Worm (Caenorhabditis elegans) whole organism, L4 larva: ENCODE data around the gene pgap-2.

Source experiments
- F10B5.3 ChIP-seq: sonication (generic microtip); optimal IDR thresholded peaks from 2 replicates; lab custom pipeline; 2016; ENCODE audit warnings: mild to moderate bottlenecking, missing genetic modification characterization, missing compliant biosample characterization
- F37D6.2 ChIP-seq: sonication (generic microtip); optimal IDR thresholded peaks from 2 replicates; lab custom pipeline; 2016; ENCODE audit warnings: mild to moderate bottlenecking, missing genetic modification characterization, missing compliant biosample characterization
- R02D3.7 ChIP-seq: fragments of 150-350 bp; sonication (generic microtip); optimal IDR thresholded peaks from 3 replicates; lab custom pipeline; 2014; ENCODE audit warnings: missing biosample characterization, missing genetic modification characterization
- T26A8.4 ChIP-seq: fragments of 200-800 bp; sonication (Bioruptor generic); IDR thresholded peaks from 2 replicates; pipeline ENCODE4 v1.3.6; 2022; ENCODE audit warnings: missing genetic modification characterization, missing compliant biosample characterization
- ZK546.5 ChIP-seq, 2 experiments: sonication (generic microtip); optimal IDR thresholded peaks; 2 replicates each; lab custom pipeline; 2017; ENCODE audit warnings: missing biosample characterization in 2 of 2, missing genetic modification characterization in 2 of 2
- arid-1 ChIP-seq: fragments of 200-800 bp; sonication (Bioruptor generic); conservative IDR thresholded peaks from 2 replicates; pipeline ENCODE4 v1.3.6; 2022; ENCODE audit warnings: missing genetic modification reagents, missing genetic modification characterization, missing compliant biosample characterization
- ceh-20 ChIP-seq: fragments of 200-800 bp; sonication (Bioruptor generic); IDR thresholded peaks from 2 replicates; pipeline ENCODE4 v1.3.6; 2022; ENCODE audit warnings: missing genetic modification reagents, missing genetic modification characterization, missing compliant biosample characterization
- ceh-62 ChIP-seq: sonication (generic microtip); optimal IDR thresholded peaks from 2 replicates; lab custom pipeline; 2017; ENCODE audit warnings: missing biosample characterization, missing genetic modification characterization
- daf-16 ChIP-seq, 3 experiments: sonication (generic microtip); optimal IDR thresholded peaks; 2 replicates each; lab custom pipeline; 2016 to 2017; ENCODE audit warnings: missing genetic modification characterization in 3 of 3, missing genetic modification reagents in 3 of 3, mild to moderate bottlenecking in 2 of 3, missing compliant biosample characterization in 2 of 3, missing biosample characterization in 1 of 3, moderate library complexity in 1 of 3
- dmd-6 ChIP-seq: fragments of 200-800 bp; sonication (Bioruptor generic); IDR thresholded peaks from 2 replicates; pipeline ENCODE4 v1.3.6; 2022; ENCODE audit warnings: missing genetic modification reagents, missing genetic modification characterization, missing compliant biosample characterization
- dmd-8 ChIP-seq: fragments of 200-800 bp; sonication (Bioruptor generic); IDR thresholded peaks from 2 replicates; pipeline ENCODE4 v1.3.6; 2022; ENCODE audit warnings: missing genetic modification characterization, missing compliant biosample characterization
- dpl-1 ChIP-seq: fragments of 150-350 bp; optimal IDR thresholded peaks from 2 replicates; lab custom pipeline; 2014; ENCODE audit warnings: missing biosample characterization, missing genetic modification reagents, missing genetic modification characterization
- duxl-1 ChIP-seq: sonication (generic microtip); optimal IDR thresholded peaks from 2 replicates; lab custom pipeline; 2016; ENCODE audit warnings: mild to moderate bottlenecking, missing genetic modification characterization, moderate library complexity, missing compliant biosample characterization; ENCODE audit not compliant: poor library complexity
- dve-1 ChIP-seq: sonication (generic microtip); optimal IDR thresholded peaks from 2 replicates; lab custom pipeline; 2017; ENCODE audit warnings: antibody characterized with exemption, mild to moderate bottlenecking, missing genetic modification characterization, missing compliant biosample characterization; ENCODE audit not compliant: insufficient read depth
- egl-43 ChIP-seq: fragments of 200-800 bp; sonication (Bioruptor generic); IDR thresholded peaks from 2 replicates; pipeline ENCODE4 v1.3.6; 2022; ENCODE audit warnings: missing genetic modification reagents, missing genetic modification characterization, missing compliant biosample characterization
- fkh-10 ChIP-seq: fragments of 150-350 bp; optimal IDR thresholded peaks from 2 replicates; lab custom pipeline; 2014; ENCODE audit warnings: missing biosample characterization, missing genetic modification reagents, missing genetic modification characterization
- hlh-11 ChIP-seq: fragments of 200-800 bp; sonication (Bioruptor generic); optimal IDR thresholded peaks from 2 replicates; lab custom pipeline; 2018; ENCODE audit warnings: mild to moderate bottlenecking, missing genetic modification characterization, missing compliant biosample characterization
- hlh-30 ChIP-seq: sonication (generic microtip); optimal IDR thresholded peaks from 2 replicates; lab custom pipeline; 2017; ENCODE audit warnings: antibody characterized with exemption, mild to moderate bottlenecking, missing genetic modification characterization, missing compliant biosample characterization; ENCODE audit not compliant: insufficient read depth
- hmg-1.1 ChIP-seq: fragments of 200-800 bp; sonication (Bioruptor generic); IDR thresholded peaks from 2 replicates; pipeline ENCODE4 v1.3.6; 2022; ENCODE audit warnings: missing genetic modification reagents, missing genetic modification characterization, missing compliant biosample characterization
- lin-13 ChIP-seq: fragments of 150-350 bp; optimal IDR thresholded peaks from 2 replicates; lab custom pipeline; 2014; ENCODE audit warnings: missing biosample characterization, missing genetic modification reagents, missing genetic modification characterization
- lin-38 ChIP-seq: fragments of 200-800 bp; sonication (Bioruptor generic); IDR thresholded peaks from 2 replicates; pipeline ENCODE4 v1.3.6; 2022; ENCODE audit warnings: missing genetic modification reagents, missing genetic modification characterization, missing compliant biosample characterization
- lin-39 ChIP-seq: fragments of 150-350 bp; optimal IDR thresholded peaks from 2 replicates; lab custom pipeline; 2014; ENCODE audit warnings: missing biosample characterization, missing genetic modification reagents, missing genetic modification characterization
- lsy-2 ChIP-seq, 2 experiments: fragments of 150-350 bp in 1 of 2; sonication (generic microtip) in 1 of 2; optimal IDR thresholded peaks; 2 replicates each; lab custom pipeline; 2014 to 2017; ENCODE audit warnings: missing biosample characterization in 2 of 2, missing genetic modification characterization in 2 of 2
- mdl-1 ChIP-seq, 2 experiments: fragments of 150-350 bp in 1 of 2; sonication (generic microtip) in 1 of 2; optimal IDR thresholded peaks; 2 replicates each; lab custom pipeline; 2014 to 2017; ENCODE audit warnings: missing biosample characterization in 2 of 2, missing genetic modification characterization in 2 of 2
- mdt-29 ChIP-seq: fragments of 200-800 bp; sonication (Bioruptor generic); IDR thresholded peaks from 2 replicates; pipeline ENCODE4 v1.3.6; 2022; ENCODE audit warnings: missing genetic modification reagents, missing genetic modification characterization, missing compliant biosample characterization
- mep-1 ChIP-seq: fragments of 150-350 bp; sonication (generic microtip); optimal IDR thresholded peaks from 3 replicates; lab custom pipeline; 2014; ENCODE audit warnings: missing biosample characterization, missing genetic modification characterization
- mes-2 ChIP-seq: sonication (generic microtip); optimal IDR thresholded peaks from 2 replicates; lab custom pipeline; 2016; ENCODE audit warnings: missing genotype, mild to moderate bottlenecking, missing genetic modification characterization, missing compliant biosample characterization; ENCODE audit not compliant: poor library complexity, severe bottlenecking
- mxl-2 ChIP-seq: fragments of 200-800 bp; sonication (Bioruptor generic); conservative IDR thresholded peaks from 2 replicates; pipeline ENCODE4 v1.3.6; 2022; ENCODE audit warnings: missing genetic modification reagents, missing genetic modification characterization, missing compliant biosample characterization
- mxl-3 ChIP-seq: fragments of 200-800 bp; sonication (Bioruptor generic); optimal IDR thresholded peaks from 2 replicates; lab custom pipeline; 2018; ENCODE audit warnings: mild to moderate bottlenecking, missing genetic modification characterization, missing compliant biosample characterization
- nhr-10 ChIP-seq: fragments of 150-350 bp; optimal IDR thresholded peaks from 2 replicates; lab custom pipeline; 2014; ENCODE audit warnings: missing biosample characterization, missing genetic modification characterization
- nhr-102 ChIP-seq: sonication (generic microtip); optimal IDR thresholded peaks from 2 replicates; lab custom pipeline; 2016; ENCODE audit warnings: mild to moderate bottlenecking, missing genetic modification characterization, moderate library complexity, missing compliant biosample characterization
- nhr-25 ChIP-seq: sonication (generic microtip); optimal IDR thresholded peaks from 2 replicates; lab custom pipeline; 2017; ENCODE audit warnings: missing genetic modification characterization, mild to moderate bottlenecking, missing compliant biosample characterization, antibody characterized with exemption, moderate library complexity, borderline replicate concordance; ENCODE audit not compliant: insufficient read depth
- nhr-28 ChIP-seq: fragments of 150-350 bp; optimal IDR thresholded peaks from 2 replicates; lab custom pipeline; 2014; ENCODE audit warnings: missing biosample characterization, missing genetic modification characterization
- nhr-41 ChIP-seq: fragments of 200-800 bp; sonication (Bioruptor generic); IDR thresholded peaks from 2 replicates; pipeline ENCODE4 v1.3.6; 2022; ENCODE audit warnings: missing genetic modification reagents, missing genetic modification characterization, missing compliant biosample characterization
- nhr-42 ChIP-seq: fragments of 200-800 bp; sonication (Bioruptor generic); IDR thresholded peaks from 2 replicates; pipeline ENCODE4 v1.3.6; 2022; ENCODE audit warnings: missing genetic modification characterization, missing compliant biosample characterization
- nhr-48 ChIP-seq: sonication (generic microtip); optimal IDR thresholded peaks from 2 replicates; lab custom pipeline; 2016; ENCODE audit warnings: mild to moderate bottlenecking, missing genetic modification characterization, missing compliant biosample characterization
- nhr-77 ChIP-seq: fragments of 150-350 bp; optimal IDR thresholded peaks from 2 replicates; lab custom pipeline; 2014; ENCODE audit warnings: missing biosample characterization, missing genetic modification characterization
- pqm-1 ChIP-seq: sonication (generic microtip); optimal IDR thresholded peaks from 2 replicates; lab custom pipeline; 2017; ENCODE audit warnings: missing biosample characterization, missing genetic modification characterization
- rbr-2 ChIP-seq: sonication (generic microtip); optimal IDR thresholded peaks from 2 replicates; lab custom pipeline; 2016; ENCODE audit warnings: missing genotype, missing genetic modification characterization, missing compliant biosample characterization
- saeg-2 ChIP-seq: fragments of 200-800 bp; sonication (Bioruptor generic); IDR thresholded peaks from 2 replicates; pipeline ENCODE4 v1.3.6; 2022; ENCODE audit warnings: missing genetic modification reagents, missing genetic modification characterization, missing compliant biosample characterization
- set-16 ChIP-seq: fragments of 200-800 bp; sonication (Bioruptor generic); IDR thresholded peaks from 2 replicates; pipeline ENCODE4 v1.3.6; 2022; ENCODE audit warnings: missing genetic modification reagents, missing genetic modification characterization, missing compliant biosample characterization
- snpc-1.2 ChIP-seq: fragments of 200-800 bp; sonication (Bioruptor generic); IDR thresholded peaks from 2 replicates; pipeline ENCODE4 v1.3.6; 2022; ENCODE audit warnings: missing genetic modification reagents, missing genetic modification characterization, missing compliant biosample characterization
- spr-1 ChIP-seq: sonication (generic microtip); optimal IDR thresholded peaks from 2 replicates; lab custom pipeline; 2016; ENCODE audit warnings: mild to moderate bottlenecking, missing genetic modification characterization, missing compliant biosample characterization
- unc-130 ChIP-seq: sonication (generic microtip); optimal IDR thresholded peaks from 2 replicates; lab custom pipeline; 2016; ENCODE audit warnings: missing genetic modification reagents, missing genetic modification characterization, missing compliant biosample characterization
- unc-62 ChIP-seq, 3 experiments: fragments of 150-350 bp in 1 of 3; sonication (generic microtip); optimal IDR thresholded peaks in 2 of 3; peaks in 1 of 3; 1 replicate in 1 of 3; 2 replicates in 2 of 3; lab custom pipeline; 2014 to 2017; ENCODE audit warnings: missing biosample characterization in 3 of 3, missing genetic modification characterization in 3 of 3, missing genetic modification reagents in 3 of 3, missing genotype in 1 of 3
- vab-7 ChIP-seq: fragments of 200-800 bp; sonication (Bioruptor generic); IDR thresholded peaks from 2 replicates; pipeline ENCODE4 v1.3.6; 2022; ENCODE audit warnings: missing genetic modification reagents, missing genetic modification characterization, missing compliant biosample characterization
- zfp-3 ChIP-seq: fragments of 200-800 bp; sonication (Bioruptor generic); conservative IDR thresholded peaks from 2 replicates; pipeline ENCODE4 v1.3.6; 2022; ENCODE audit warnings: missing genetic modification reagents, missing genetic modification characterization, missing compliant biosample characterization
- ztf-7 ChIP-seq: fragments of 150-350 bp; optimal IDR thresholded peaks from 2 replicates; lab custom pipeline; 2014; ENCODE audit warnings: missing biosample characterization, missing genetic modification characterization

pgap-2 gene

ce11 chrIII:4754001-4754561 lies 48.8 kb downstream of the pgap-2 start, which contains the start of the genes rps-0 and rbg-3:
Gene rps-0 (minus strand): TSS chrIII:4754051.
Gene rbg-3 (plus strand): TSS chrIII:4754424.
- peak; percentile 82 for TF ChIP-seq nhr-102 (tag; lab: Kevin White, UChicago)
- peak; percentile 84 to 98 for TF ChIP-seq lsy-2 (tag; optimal IDR thresholded peaks at IDR 0.05; lab: Kevin White, UChicago)
- peak; percentile 97 for TF ChIP-seq nhr-77
- peak in 1 of 2 experiments; percentile 5 for TF ChIP-seq unc-62 (GFP tag; optimal IDR thresholded peaks at IDR 0.05 in 1 of 2; lab: Kevin White, UChicago)
- TF ChIP-seq unc-62 (tag; optimal IDR thresholded peaks at IDR 0.05; lab: Kevin White, UChicago), result no peak
- TF ChIP-seq rbr-2 (tag; lab: Kevin White, UChicago), result peak; percentile 88
- peak; percentile 46 for TF ChIP-seq nhr-48
- no peak for TF ChIP-seq mxl-2 (GFP tag; lab: Robert Waterston, UW)
- peak; percentile 95 for TF ChIP-seq mes-2 (tag; lab: Kevin White, UChicago)
- TF ChIP-seq T26A8.4 (GFP tag; lab: Robert Waterston, UW), result peak; percentile 74
- TF ChIP-seq snpc-1.2 (GFP tag; lab: Robert Waterston, UW), result no peak
- no peak for TF ChIP-seq mdt-29 (GFP tag; lab: Robert Waterston, UW)
- TF ChIP-seq R02D3.7 (tag; lab: Kevin White, UChicago), result peak; percentile 90
- peak; percentile 81 for TF ChIP-seq nhr-25 (tag; lab: Kevin White, UChicago)
- TF ChIP-seq F37D6.2 (tag; lab: Kevin White, UChicago), result peak; percentile 80
- peak; percentile 53 for TF ChIP-seq zfp-3 (GFP tag; lab: Robert Waterston, UW)
- TF ChIP-seq fkh-10 (GFP tag; lab: Kevin White, UChicago), result peak; percentile 88
- TF ChIP-seq mep-1 (tag; lab: Kevin White, UChicago), result peak; percentile 95
- peak; percentile 83 for TF ChIP-seq hlh-11 (tag; lab: Kevin White, UChicago)
- TF ChIP-seq lin-13 (GFP tag; lab: Kevin White, UChicago), result peak; percentile 84
- TF ChIP-seq duxl-1 (tag; lab: Kevin White, UChicago), result peak; percentile 75
- TF ChIP-seq hmg-1.1 (GFP tag; lab: Robert Waterston, UW), result peak; percentile 83
- TF ChIP-seq ceh-20 (GFP tag; lab: Robert Waterston, UW), result 0 out of 2 replicates have a peak, but pooled peaks have one; percentile 39
- TF ChIP-seq dve-1 (tag; lab: Kevin White, UChicago), result peak; percentile 97
- TF ChIP-seq egl-43 (GFP tag; lab: Robert Waterston, UW), result no peak
- TF ChIP-seq hlh-30 (tag; lab: Kevin White, UChicago), result peak; percentile 83
- no peak for TF ChIP-seq nhr-10 (tag; lab: Kevin White, UChicago)
- TF ChIP-seq daf-16 (GFP tag; optimal IDR thresholded peaks at IDR 0.05; lab: Kevin White, UChicago), result peak in 1 of 2 experiments; percentile 33
- peak; percentile 64 for TF ChIP-seq daf-16 (tag; optimal IDR thresholded peaks at IDR 0.05; lab: Kevin White, UChicago)
- TF ChIP-seq nhr-42 (GFP tag; lab: Robert Waterston, UW), result peak; percentile 37; the same call in 1 of the 2 replicates
- peak; percentile 77 for TF ChIP-seq dmd-6 (GFP tag; lab: Robert Waterston, UW)
- peak; percentile 67 for TF ChIP-seq unc-130
- peak; percentile 93 for TF ChIP-seq dpl-1 (GFP tag; lab: Kevin White, UChicago)
- TF ChIP-seq mxl-3, result peak; percentile 31
- peak in 1 of 2 experiments; percentile 64 for TF ChIP-seq mdl-1 (tag; optimal IDR thresholded peaks at IDR 0.05; lab: Kevin White, UChicago)
- peak; percentile 80 for TF ChIP-seq spr-1 (tag; lab: Kevin White, UChicago)
- no peak for TF ChIP-seq set-16
- no peak for TF ChIP-seq pqm-1 (tag; lab: Kevin White, UChicago)
- TF ChIP-seq F10B5.3, result peak; percentile 28
- no peak for TF ChIP-seq nhr-41 (GFP tag; lab: Robert Waterston, UW)
- TF ChIP-seq dmd-8 (GFP tag; lab: Robert Waterston, UW), result no peak
- TF ChIP-seq arid-1 (GFP tag; lab: Robert Waterston, UW), result peak; percentile 57
- TF ChIP-seq vab-7, result 0 out of 2 replicates have a peak, but pooled peaks have one; percentile 38
- peak; percentile 89 for TF ChIP-seq ztf-7
- peak in 1 of 2 experiments; percentile 58 for TF ChIP-seq ZK546.5 (tag; optimal IDR thresholded peaks at IDR 0.05; lab: Kevin White, UChicago)
- TF ChIP-seq lin-39 (tag; lab: Kevin White, UChicago), result no peak
- no peak for TF ChIP-seq ceh-62 (tag; lab: Kevin White, UChicago)
- peak; percentile 83 for TF ChIP-seq nhr-28 (tag; lab: Kevin White, UChicago)
- no peak for TF ChIP-seq saeg-2 (GFP tag; lab: Robert Waterston, UW)
- TF ChIP-seq lin-38 (GFP tag; lab: Robert Waterston, UW), result peak; percentile 87
